Worm (Caenorhabditis elegans) whole organism, L4/young adult: Measurements from ENCODE around the gene mlh-1.
A peak's percentile ranks its signal among the peaks of the same experiment; 100 is the strongest.

Experiments
- W03F9.2 ChIP-seq: fragments of 150-350 bp; optimal IDR thresholded peaks from 2 replicates; lab custom pipeline; 2014; ENCODE audit warnings: missing biosample characterization, missing genetic modification characterization
- dao-5 ChIP-seq: sonication (generic microtip); optimal IDR thresholded peaks from 2 replicates; lab custom pipeline; 2016; ENCODE audit warnings: missing genotype, missing genetic modification characterization, moderate library complexity, missing compliant biosample characterization
- him-1 ChIP-seq: sonication (generic microtip); optimal IDR thresholded peaks from 2 replicates; lab custom pipeline; 2016; ENCODE audit warnings: missing genotype, missing genetic modification reagents, missing genetic modification characterization, missing compliant biosample characterization

ce11 chrIII:13462965-13463783, 51.2 kb downstream of the mlh-1 start, which contains the start of gene ant-1.1:
- TF ChIP-seq dao-5 (no peak), him-1 (tag; lab: Kevin White, UChicago) (peak; percentile 38), W03F9.2 (tag; lab: Kevin White, UChicago) (peak; percentile 88)
